Fruit fly (Drosophila melanogaster) whole organism, larva: ENCODE results near the gene Rga.

Experiments
- noc ChIP-seq: fragments of 200-800 bp; sonication (Bioruptor generic); optimal IDR thresholded peaks from 3 replicates; lab custom pipeline; 2019; ENCODE audit warnings: missing biosample characterization, mild to moderate bottlenecking, missing genetic modification characterization, moderate library complexity

Gene Rga

dm6 chr3R:5601044-5601523 is 11.8 kb downstream of the Rga start, which contains the start of the genes kra and SecS:
Gene kra (minus strand): TSS chr3R:5601136.
Gene SecS (plus strand): TSS chr3R:5601433.
- peak; percentile 55 for TF ChIP-seq noc

- TF ChIP-seq noc, result no peak
Observed at dm6 chr3R:5600361-5601043, 12.4 kb downstream of the Rga start.

dm6 chr3R:5599521-5600360 is 13.2 kb downstream of the Rga start:
- TF ChIP-seq noc, result no peak

- no peak for TF ChIP-seq noc
Observed at dm6 chr3R:5594878-5595277, 18.0 kb downstream of the Rga start.

- TF ChIP-seq noc, result no peak
Observed at dm6 chr3R:5592009-5592572, 20.8 kb downstream of the Rga start.

dm6 chr3R:5591398-5591853 is 21.5 kb downstream of the Rga start, which contains the start of the genes noi and Vha26:
Gene noi (minus strand): TSS chr3R:5591459.
Gene Vha26 (plus strand): TSS chr3R:5591763.
- TF ChIP-seq noc, result no peak

- TF ChIP-seq noc, result no peak
Observed at dm6 chr3R:5588573-5588972, 24.3 kb downstream of the Rga start, which contains the start of gene PolZ2. Gene PolZ2 (plus strand): TSS chr3R:5588873.

- no peak for TF ChIP-seq noc
Observed at dm6 chr3R:5587863-5588519, 24.9 kb downstream of the Rga start, which contains the start of gene CG2926. Gene CG2926 (minus strand): TSS chr3R:5588380.

dm6 chr3R:5573883-5574282 is 39.0 kb downstream of the Rga start:
- no peak for TF ChIP-seq noc

dm6 chr3R:5572900-5573665 is 39.8 kb downstream of the Rga start:
- no peak for TF ChIP-seq noc

- no peak for TF ChIP-seq noc
Observed at dm6 chr3R:5571756-5572155, 41.2 kb downstream of the Rga start.

dm6 chr3R:5571437-5571750 is 41.5 kb downstream of the Rga start:
- TF ChIP-seq noc, result no peak

- TF ChIP-seq noc, result no peak
Observed at dm6 chr3R:5570635-5571436, 42.1 kb downstream of the Rga start, which contains the start of gene CRMP. Gene CRMP (plus strand): TSS chr3R:5571108.

dm6 chr3R:5568590-5568989 is 44.3 kb downstream of the Rga start, which contains the start of the genes CG2931 and Rheb:
Gene CG2931 (minus strand): TSS chr3R:5568615.
Gene Rheb (plus strand): TSS chr3R:5568921.
- peak; percentile 23 for TF ChIP-seq noc

dm6 chr3R:5565623-5566022 is 47.3 kb downstream of the Rga start:
- TF ChIP-seq noc, result peak; percentile 88
